Worm (Caenorhabditis elegans) whole organism, young adult: Measurements from ENCODE around the gene Y44A6C.2.

Source experiments
- cebp-1 ChIP-seq, 2 experiments: fragments of 200-800 bp in 1 of 2; sonication (Bioruptor generic) in 1 of 2; sonication (generic microtip) in 1 of 2; IDR thresholded peaks in 1 of 2; optimal IDR thresholded peaks in 1 of 2; 2 replicates each; pipeline versions ENCODE4 v1.3.6 to Lab custom; 2017 to 2022; ENCODE audit warnings: missing compliant biosample characterization in 2 of 2, missing genetic modification characterization in 2 of 2, mild to moderate bottlenecking in 1 of 2, missing genetic modification reagents in 1 of 2, moderate library complexity in 1 of 2
- ets-4 ChIP-seq: fragments of 200-800 bp; sonication (Bioruptor generic); optimal IDR thresholded peaks from 2 replicates; lab custom pipeline; 2018; ENCODE audit warnings: mild to moderate bottlenecking, missing genetic modification characterization, missing compliant biosample characterization
- lsl-1 ChIP-seq: fragments of 200-800 bp; sonication (Bioruptor generic); optimal IDR thresholded peaks from 2 replicates; lab custom pipeline; 2018; ENCODE audit warnings: mild to moderate bottlenecking, missing genetic modification characterization, moderate library complexity, missing compliant biosample characterization
- nfya-1 ChIP-seq: sonication (generic microtip); optimal IDR thresholded peaks from 2 replicates; lab custom pipeline; 2017; ENCODE audit warnings: antibody characterized with exemption, missing compliant biosample characterization, missing genetic modification characterization, borderline replicate concordance; ENCODE audit not compliant: insufficient read depth

The Y44A6C.2 gene

ce11 chrV:20771702-20772101 lies 49.7 kb downstream of the Y44A6C.2 start:
- TF ChIP-seq cebp-1 (GFP tag; IDR thresholded peaks at IDR 0.05; lab: Robert Waterston, UW) (no peak), cebp-1 (tag; optimal IDR thresholded peaks at IDR 0.05; lab: Kevin White, UChicago) (peak; percentile 79), lsl-1 (GFP tag; lab: Kevin White, UChicago) (no peak), ets-4 (no peak), nfya-1 (tag; lab: Kevin White, UChicago) (no peak)
